Fruit fly (Drosophila melanogaster) whole organism, wandering third instar larva: ENCODE data around the gene CG10513.

Source experiments
- Jra ChIP-seq: sonication (Bioruptor generic); optimal IDR thresholded peaks from 2 replicates; lab custom pipeline; 2016; ENCODE audit warnings: missing biosample characterization, missing genetic modification characterization
- Rel ChIP-seq, 2 experiments: fragments of 200-800 bp; sonication (Bioruptor generic) in 1 of 2; optimal IDR thresholded peaks; 2 replicates in 1 of 2; 3 replicates in 1 of 2; lab custom pipeline; 2016 to 2019; ENCODE audit warnings: mild to moderate bottlenecking in 2 of 2, missing biosample characterization in 2 of 2, missing genetic modification characterization in 2 of 2, moderate library complexity in 1 of 2
- pan ChIP-seq: fragments of >200 bp; optimal IDR thresholded peaks from 2 replicates; lab custom pipeline; 2017

- TF ChIP-seq pan (lab: Kevin White, UChicago) (no peak), Rel (GFP tag; optimal IDR thresholded peaks at IDR 0.05; lab: Kevin White, UChicago) (no peak), Rel (tag; optimal IDR thresholded peaks at IDR 0.05; lab: Kevin White, UChicago) (no peak), Jra (GFP tag; lab: Kevin White, UChicago) (no peak)
Observed at dm6 chr3R:25277112-25277511, at the start of gene CG10513.
